Fruit fly (Drosophila melanogaster) whole organism, embryonic: ENCODE results near the gene CG8870.

Source experiments
- CG10267 ChIP-seq: fragments of 200-800 bp; sonication (Bioruptor generic); optimal IDR thresholded peaks from 2 replicates; lab custom pipeline; 2018; ENCODE audit warnings: missing biosample characterization, mild to moderate bottlenecking, missing genetic modification characterization, moderate library complexity
- CG10321 ChIP-seq: fragments of 200-800 bp; sonication (Bioruptor generic); IDR thresholded peaks from 2 replicates; pipeline ENCODE4 v1.3.6; 2022; ENCODE audit warnings: missing biosample characterization, missing genetic modification characterization
- CG11093 ChIP-seq: fragments of 200-800 bp; sonication (Bioruptor generic); IDR thresholded peaks from 3 replicates; pipeline ENCODE4 v1.3.6; 2022; ENCODE audit warnings: missing biosample characterization, missing genetic modification characterization
- CG11456 ChIP-seq: fragments of 200-800 bp; sonication (Bioruptor generic); IDR thresholded peaks from 3 replicates; pipeline ENCODE4 v1.3.6; 2022; ENCODE audit warnings: missing biosample characterization, missing genetic modification characterization
- CG11504 ChIP-seq: fragments of 200-800 bp; sonication (Bioruptor generic); optimal IDR thresholded peaks from 3 replicates; lab custom pipeline; 2019; ENCODE audit warnings: missing biosample characterization, mild to moderate bottlenecking, missing genetic modification characterization, moderate library complexity
- CG12155 ChIP-seq: fragments of 200-800 bp; sonication (Bioruptor generic); optimal IDR thresholded peaks from 3 replicates; lab custom pipeline; 2016; ENCODE audit warnings: missing biosample characterization, missing genetic modification characterization
- CG12391 ChIP-seq: fragments of 200-800 bp; sonication (Bioruptor generic); optimal IDR thresholded peaks from 3 replicates; lab custom pipeline; 2018; ENCODE audit warnings: missing biosample characterization, mild to moderate bottlenecking, missing genetic modification characterization, moderate library complexity
- CG14441 ChIP-seq: fragments of 200-800 bp; sonication (Bioruptor generic); IDR thresholded peaks from 2 replicates; pipeline ENCODE4 v1.3.6; 2022; ENCODE audit warnings: missing biosample characterization, missing genetic modification characterization
- CG14965 ChIP-seq: fragments of 200-800 bp; sonication (Bioruptor generic); optimal IDR thresholded peaks from 2 replicates; lab custom pipeline; 2016; ENCODE audit warnings: missing biosample characterization, missing genetic modification characterization, borderline replicate concordance
- CG15269 ChIP-seq: fragments of 200-800 bp; sonication (Bioruptor generic); optimal IDR thresholded peaks from 2 replicates; lab custom pipeline; 2018; ENCODE audit warnings: missing biosample characterization, mild to moderate bottlenecking, missing genetic modification characterization, moderate library complexity
- CG15601 ChIP-seq: fragments of 200-800 bp; sonication (Bioruptor generic); optimal IDR thresholded peaks from 3 replicates; lab custom pipeline; 2019; ENCODE audit warnings: missing biosample characterization, mild to moderate bottlenecking, missing genetic modification characterization, moderate library complexity
- CG17361 ChIP-seq: fragments of 200-800 bp; sonication (Bioruptor generic); IDR thresholded peaks from 3 replicates; pipeline ENCODE4 v1.3.6; 2022; ENCODE audit warnings: missing biosample characterization, missing genetic modification characterization
- CG3163 ChIP-seq: fragments of 200-800 bp; sonication (Bioruptor generic); optimal IDR thresholded peaks from 3 replicates; lab custom pipeline; 2016; ENCODE audit warnings: missing biosample characterization, missing genetic modification characterization
- CG43689 ChIP-seq: fragments of 200-800 bp; sonication (Bioruptor generic); IDR thresholded peaks from 2 replicates; pipeline ENCODE4 v1.3.6; 2022; ENCODE audit warnings: missing biosample characterization, missing genetic modification characterization
- CG6791 ChIP-seq: fragments of 200-800 bp; sonication (Bioruptor generic); IDR thresholded peaks from 3 replicates; pipeline ENCODE4 v1.3.6; 2022; ENCODE audit warnings: missing biosample characterization, missing genetic modification characterization; ENCODE audit not compliant: partially characterized antibody
- CG8924 ChIP-seq: fragments of 200-800 bp; optimal IDR thresholded peaks from 3 replicates; lab custom pipeline; 2019; ENCODE audit warnings: missing biosample characterization, mild to moderate bottlenecking, missing genetic modification characterization, moderate library complexity
- Chrac-16 ChIP-seq: fragments of 200-800 bp; sonication (Bioruptor generic); optimal IDR thresholded peaks from 3 replicates; lab custom pipeline; 2016; ENCODE audit warnings: missing biosample characterization, missing genetic modification characterization
- D19A ChIP-seq: fragments of 200-800 bp; optimal IDR thresholded peaks from 3 replicates; lab custom pipeline; 2019; ENCODE audit warnings: missing biosample characterization, mild to moderate bottlenecking, missing genetic modification characterization, moderate library complexity
- Dll ChIP-seq: fragments of 200-800 bp; sonication (Bioruptor generic); IDR thresholded peaks from 4 replicates; pipeline ENCODE4 v1.3.6; 2022; ENCODE audit warnings: missing biosample characterization, missing genetic modification characterization; ENCODE audit not compliant: partially characterized antibody
- Doc3 ChIP-seq: fragments of 200-800 bp; sonication (Bioruptor generic); IDR thresholded peaks from 3 replicates; pipeline ENCODE4 v1.3.6; 2022; ENCODE audit warnings: missing biosample characterization, missing genetic modification characterization; ENCODE audit not compliant: partially characterized antibody
- Ets97D ChIP-seq: fragments of 200-800 bp; sonication (Bioruptor generic); optimal IDR thresholded peaks from 3 replicates; lab custom pipeline; 2016; ENCODE audit warnings: missing biosample characterization, missing genetic modification characterization
- GATAe ChIP-seq: fragments of 200-800 bp; sonication (Bioruptor generic); conservative IDR thresholded peaks from 2 replicates; pipeline ENCODE4 v1.3.6; 2022; ENCODE audit warnings: missing biosample characterization, missing genetic modification characterization
- Gsc ChIP-seq: fragments of 200-800 bp; sonication (Bioruptor generic); IDR thresholded peaks from 2 replicates; pipeline ENCODE4 v1.3.6; 2022; ENCODE audit warnings: missing biosample characterization, missing genetic modification characterization
- H15 ChIP-seq: fragments of 200-800 bp; sonication (Bioruptor generic); IDR thresholded peaks from 3 replicates; pipeline ENCODE4 v1.3.6; 2022; ENCODE audit warnings: missing biosample characterization, missing genetic modification characterization
- Meics ChIP-seq: fragments of 200-800 bp; sonication (Bioruptor generic); optimal IDR thresholded peaks from 2 replicates; lab custom pipeline; 2017; ENCODE audit warnings: missing biosample characterization, mild to moderate bottlenecking, missing genetic modification characterization
- Mrtf ChIP-seq: fragments of 200-800 bp; sonication (Bioruptor generic); IDR thresholded peaks from 3 replicates; pipeline ENCODE4 v1.3.6; 2022; ENCODE audit warnings: missing biosample characterization, missing genetic modification characterization
- Myb ChIP-seq: fragments of 200-800 bp; sonication (Bioruptor generic); optimal IDR thresholded peaks from 2 replicates; lab custom pipeline; 2016; ENCODE audit warnings: missing biosample characterization, missing genetic modification characterization
- Ptx1 ChIP-seq: fragments of 200-800 bp; sonication (Bioruptor generic); IDR thresholded peaks from 2 replicates; pipeline ENCODE4 v1.3.6; 2022; ENCODE audit warnings: missing biosample characterization, missing genetic modification characterization
- Vsx1 ChIP-seq: fragments of 200-800 bp; sonication (Bioruptor generic); optimal IDR thresholded peaks from 2 replicates; lab custom pipeline; 2017; ENCODE audit warnings: missing biosample characterization, mild to moderate bottlenecking, missing genetic modification characterization, missing genetic modification reagents
- bsh ChIP-seq, 2 experiments: fragments of 200-800 bp; sonication (Bioruptor generic); optimal IDR thresholded peaks; 2 replicates each; lab custom pipeline; 2017 to 2018; ENCODE audit warnings: mild to moderate bottlenecking in 2 of 2, missing biosample characterization in 2 of 2, missing genetic modification characterization in 2 of 2, moderate library complexity in 1 of 2
- caup ChIP-seq: fragments of 200-800 bp; sonication (Bioruptor generic); optimal IDR thresholded peaks from 3 replicates; lab custom pipeline; 2017; ENCODE audit warnings: missing biosample characterization, mild to moderate bottlenecking, missing genetic modification characterization, moderate library complexity; ENCODE audit not compliant: severe bottlenecking
- disco-r ChIP-seq: fragments of 200-800 bp; sonication (Bioruptor generic); optimal IDR thresholded peaks from 2 replicates; lab custom pipeline; 2016; ENCODE audit warnings: missing biosample characterization, missing genetic modification characterization
- gem ChIP-seq: fragments of 200-800 bp; sonication (Bioruptor generic); optimal IDR thresholded peaks from 2 replicates; lab custom pipeline; 2019; ENCODE audit warnings: missing biosample characterization, mild to moderate bottlenecking, missing genetic modification characterization, moderate library complexity
- insv ChIP-seq, 2 experiments: fragments of 200-800 bp; sonication (Bioruptor generic); optimal IDR thresholded peaks; 3 replicates each; lab custom pipeline; 2016 to 2018; ENCODE audit warnings: missing biosample characterization in 2 of 2, missing genetic modification characterization in 2 of 2
- pita ChIP-seq: fragments of 200-800 bp; sonication (Bioruptor generic); optimal IDR thresholded peaks from 2 replicates; lab custom pipeline; 2017; ENCODE audit warnings: missing biosample characterization, mild to moderate bottlenecking, missing genetic modification characterization
- salm ChIP-seq: fragments of 200-800 bp; sonication (Bioruptor generic); optimal IDR thresholded peaks from 2 replicates; lab custom pipeline; 2018; ENCODE audit warnings: missing biosample characterization, mild to moderate bottlenecking, missing genetic modification characterization
- sc ChIP-seq, 3 experiments: fragments of >200 bp in 2 of 3; fragments of 200-800 bp in 1 of 3; sonication (Bioruptor generic) in 1 of 3; optimal IDR thresholded peaks; 2 replicates in 2 of 3; 3 replicates in 1 of 3; lab custom pipeline; 2017; ENCODE audit warnings: mild to moderate bottlenecking in 1 of 3, missing biosample characterization in 1 of 3, missing genetic modification characterization in 1 of 3, missing genetic modification reagents in 1 of 3
- trh ChIP-seq: fragments of 200-800 bp; sonication (Bioruptor generic); optimal IDR thresholded peaks from 2 replicates; lab custom pipeline; 2016; ENCODE audit warnings: missing biosample characterization, missing genetic modification characterization
- zfh1 ChIP-seq: fragments of 200-800 bp; sonication (Bioruptor generic); IDR thresholded peaks from 3 replicates; pipeline ENCODE4 v1.3.6; 2022; ENCODE audit warnings: missing biosample characterization, missing genetic modification characterization

The CG8870 gene

DNA sequence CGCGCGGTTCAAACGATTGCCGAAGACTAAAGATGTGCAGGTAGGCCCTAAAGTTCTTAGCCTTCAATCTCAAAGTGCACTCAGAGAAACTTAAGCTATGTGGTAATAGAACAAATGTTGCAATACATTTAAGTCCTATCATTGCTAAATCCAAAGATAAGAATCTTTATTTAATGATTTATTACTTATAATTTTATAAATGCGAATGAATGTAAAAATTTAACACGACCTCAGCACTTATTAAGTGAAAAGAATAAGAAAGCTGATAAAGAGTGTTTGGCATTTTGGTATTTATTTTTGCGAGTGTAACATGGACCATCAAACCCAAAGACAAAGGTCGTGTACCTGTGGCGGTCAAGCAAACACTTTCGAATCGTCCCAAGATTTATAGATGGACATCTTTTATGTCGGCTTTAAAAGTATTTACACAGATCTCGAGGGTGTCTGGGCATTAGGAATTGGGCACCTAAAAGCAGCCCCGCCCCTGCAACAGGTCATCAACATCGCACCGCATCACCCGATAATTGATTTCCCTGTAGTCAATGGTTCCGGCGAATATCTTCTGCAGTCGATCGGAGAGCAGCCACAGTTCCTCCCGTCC is 25.3 kb downstream of the CG8870 start, which contains the start of gene yellow-e3 (continued):
- peak; percentile 71 for TF ChIP-seq CG10267 (tag; lab: Kevin White, UChicago)
- peak; percentile 24 for TF ChIP-seq CG15601
- TF ChIP-seq zfh1 (GFP tag; lab: Robert Waterston, UW) = peak; percentile 64; the same call in 2 of the 3 replicates
- TF ChIP-seq Ets97D = no peak
- no peak for TF ChIP-seq Chrac-16
- TF ChIP-seq, all 482 proteins: peak for 63

DNA sequence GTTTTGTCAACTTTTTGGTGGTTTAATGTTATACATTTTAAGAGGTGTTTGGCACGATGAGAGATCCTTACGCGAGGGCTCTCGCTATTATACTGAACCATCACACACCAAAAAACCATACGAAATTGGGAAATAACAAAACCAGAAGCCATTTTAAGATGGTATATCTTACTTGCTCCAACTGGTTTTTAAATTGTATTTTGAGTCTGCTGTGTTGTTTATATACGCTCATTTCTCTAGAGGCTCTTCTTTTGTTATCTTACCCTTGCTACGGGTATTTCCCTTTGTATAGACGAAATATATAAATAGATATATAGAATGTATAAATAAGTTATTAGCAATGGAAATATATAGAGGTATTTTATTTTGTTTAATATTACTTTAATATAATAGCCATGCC is 27.3 kb downstream of the CG8870 start, which contains the start of gene yellow-e2:
Gene yellow-e2 (minus strand): TSS at position 101 of the 400 bp plus-strand sequence.
- TF ChIP-seq CG11504 (peak; percentile 3), H15 (GFP tag; lab: Robert Waterston, UW) (no peak), CG8924 (tag; lab: Kevin White, UChicago) (peak; percentile 27), gem (tag; lab: Kevin White, UChicago) (peak; percentile 29), insv (GFP tag; optimal IDR thresholded peaks at IDR 0.05; lab: Kevin White, UChicago) (peak in 1 of 2 experiments; percentile 25), Mrtf (no peak), Vsx1 (GFP tag; lab: Kevin White, UChicago) (no peak), CG14441 (GFP tag; lab: Robert Waterston, UW) (no peak), Doc3 (GFP tag; lab: Robert Waterston, UW) (no peak), D19A (tag; lab: Kevin White, UChicago) (peak; percentile 77), Ptx1 (GFP tag; lab: Robert Waterston, UW) (no peak), CG15269 (tag; lab: Kevin White, UChicago) (peak; percentile 23), GATAe (no peak), salm (no peak), trh (no peak), CG3163 (no peak)

DNA sequence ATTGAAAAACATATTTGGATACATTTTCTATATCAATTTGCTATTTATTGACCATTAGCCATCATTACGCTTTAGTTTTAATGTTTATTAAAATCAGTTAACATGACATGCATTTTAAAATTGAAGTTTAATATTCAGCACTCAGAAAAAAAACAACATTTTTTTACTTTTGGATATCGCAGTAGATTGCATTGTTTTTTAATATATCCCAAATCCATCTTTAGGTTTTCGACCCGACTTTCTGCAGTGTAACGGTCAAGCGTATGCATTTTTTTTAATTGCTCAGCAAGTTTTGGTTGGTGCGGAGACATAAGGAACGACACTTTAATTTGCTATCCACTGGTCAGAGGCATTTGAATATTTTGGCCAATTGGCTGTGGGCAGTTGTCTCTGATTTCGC is 33.1 kb downstream of the CG8870 start:
- TF ChIP-seq CG6791 (no peak), sc (optimal IDR thresholded peaks at IDR 0.05; lab: Kevin White, UChicago) (no peak), sc (GFP tag; optimal IDR thresholded peaks at IDR 0.05; lab: Kevin White, UChicago) (no peak), CG43689 (GFP tag; lab: Robert Waterston, UW) (no peak), Meics (GFP tag; lab: Kevin White, UChicago) (no peak), CG12391 (no peak), CG11093 (GFP tag; lab: Robert Waterston, UW) (no peak), Dll (no peak), caup (GFP tag; lab: Kevin White, UChicago) (no peak), disco-r (no peak), CG14965 (GFP tag; lab: Kevin White, UChicago) (no peak), bsh (GFP tag; optimal IDR thresholded peaks at IDR 0.05; lab: Kevin White, UChicago) (no peak), Myb (GFP tag; lab: Kevin White, UChicago) (no peak), CG10321 (no peak), CG17361 (no peak), CG12155 (no peak), pita (no peak), CG11456 (no peak), Gsc (GFP tag; lab: Robert Waterston, UW) (no peak)
